Worm (Caenorhabditis elegans): ENCODE measurements around the gene chtb-2.

The chtb-2 gene

DNA sequence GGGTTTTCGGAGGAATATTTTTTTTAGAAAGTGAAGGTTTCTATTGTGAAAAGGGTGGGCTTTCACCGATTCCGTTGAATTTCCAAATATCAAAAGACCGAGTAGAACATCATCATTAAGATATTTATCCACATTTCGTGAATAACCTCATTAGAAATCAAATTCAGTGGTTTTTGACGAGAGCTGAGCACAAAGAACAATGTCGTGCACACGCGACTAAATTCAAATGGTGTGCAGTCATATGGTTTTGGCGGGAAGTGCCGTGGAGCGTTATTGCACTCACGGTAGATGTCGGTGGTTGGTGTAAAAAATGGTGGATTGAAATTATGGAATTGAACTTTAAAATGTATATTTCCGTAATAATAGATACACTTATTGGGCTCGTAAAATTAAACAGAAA is 30.3 kb upstream of the chtb-2 start (continued):
- no peak for TF ChIP-seq egl-43 (GFP tag; IDR thresholded peaks at IDR 0.05)
- peak in 1 of 2 experiments; percentile 28 for TF ChIP-seq lsy-2 (tag; optimal IDR thresholded peaks at IDR 0.05)
- peak; percentile 39; the same call in 1 of the 2 replicates for TF ChIP-seq lin-38 (GFP tag; IDR thresholded peaks at IDR 0.05)
- peak; percentile 40 for TF ChIP-seq mep-1 (tag; optimal IDR thresholded peaks at IDR 0.05)
- peak; percentile 58 for TF ChIP-seq dpl-1 (GFP tag; optimal IDR thresholded peaks at IDR 0.05)
- no peak for TF ChIP-seq lim-7 (GFP tag; IDR thresholded peaks at IDR 0.05)
- no peak for TF ChIP-seq nhr-237 (tag; optimal IDR thresholded peaks at IDR 0.05)
- TF ChIP-seq dve-1 (tag; optimal IDR thresholded peaks at IDR 0.05; ENCODE audit: insufficient read depth): peak; percentile 5
- no peak for TF ChIP-seq nhr-28 (tag; optimal IDR thresholded peaks at IDR 0.05)
- TF ChIP-seq mxl-3 (GFP tag; optimal IDR thresholded peaks at IDR 0.05): no peak
- TF ChIP-seq ceh-28 (tag; optimal IDR thresholded peaks at IDR 0.05): no peak
- no peak for TF ChIP-seq ceh-82 (tag; optimal IDR thresholded peaks at IDR 0.05)
- TF ChIP-seq ZK337.2 (GFP tag; IDR thresholded peaks at IDR 0.05): no peak
- no peak for TF ChIP-seq mxl-2 (GFP tag; conservative IDR thresholded peaks at IDR 0.05)
- TF ChIP-seq zfp-3 (GFP tag; conservative IDR thresholded peaks at IDR 0.05): no peak
- no peak for TF ChIP-seq set-16 (GFP tag; IDR thresholded peaks at IDR 0.05)
- peak in 1 of 2 experiments; percentile 96 for TF ChIP-seq unc-62 (GFP tag; optimal IDR thresholded peaks at IDR 0.05 in 1 of 2)
- TF ChIP-seq unc-62 (tag; optimal IDR thresholded peaks at IDR 0.05): no peak
- TF ChIP-seq hlh-11 (tag; optimal IDR thresholded peaks at IDR 0.05): peak; percentile 10
- no peak for TF ChIP-seq arid-1 (GFP tag; conservative IDR thresholded peaks at IDR 0.05)

DNA sequence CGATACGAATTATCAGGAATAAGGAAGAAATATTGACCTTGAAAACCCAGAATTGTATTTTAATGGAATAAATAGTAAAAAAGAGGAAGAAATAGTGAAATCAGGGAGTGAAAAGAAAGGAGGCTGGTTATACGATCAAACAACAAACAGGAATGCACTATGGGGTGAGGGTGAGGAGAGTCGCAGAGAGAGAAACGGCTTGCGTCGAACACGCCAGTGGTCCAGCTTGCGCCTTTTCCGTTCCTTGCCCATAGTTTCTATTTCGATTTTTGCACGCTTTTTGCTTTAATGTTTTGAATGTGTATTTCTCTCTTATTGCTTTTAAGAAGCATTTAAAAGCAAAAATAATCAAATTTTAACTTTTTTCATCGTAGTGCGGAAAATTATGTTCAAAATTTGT is 29.4 kb upstream of the chtb-2 start:
- peak; percentile 80 for TF ChIP-seq spr-1 (tag; optimal IDR thresholded peaks at IDR 0.05)
- no peak for TF ChIP-seq nhr-111 (GFP tag; optimal IDR thresholded peaks at IDR 0.05)
- no peak for TF ChIP-seq snpc-1.2 (GFP tag; IDR thresholded peaks at IDR 0.05)
- TF ChIP-seq Y5F2A.4 (GFP tag; optimal IDR thresholded peaks at IDR 0.05): no peak
- no peak for TF ChIP-seq php-3 (GFP tag; IDR thresholded peaks at IDR 0.05)
- no peak for TF ChIP-seq snpc-4 (tag; optimal IDR thresholded peaks at IDR 0.05)
- TF ChIP-seq Y75B8A.6 (GFP tag; IDR thresholded peaks at IDR 0.05): no peak
- TF ChIP-seq F44E2.7 (GFP tag; IDR thresholded peaks at IDR 0.05): no peak
- no peak for TF ChIP-seq aly-2 (tag; optimal IDR thresholded peaks at IDR 0.05)
- TF ChIP-seq ceh-32 (tag; optimal IDR thresholded peaks at IDR 0.05; ENCODE audit: poor library complexity): no peak
- peak; percentile 88 for TF ChIP-seq nhr-6 (tag; optimal IDR thresholded peaks at IDR 0.05)
- TF ChIP-seq vab-7 (GFP tag; IDR thresholded peaks at IDR 0.05): no peak
- peak; percentile 80 for TF ChIP-seq nhr-28 (tag; optimal IDR thresholded peaks at IDR 0.05)
- no peak for TF ChIP-seq mxl-2 (GFP tag; conservative IDR thresholded peaks at IDR 0.05)
- no peak for TF ChIP-seq cey-2 (tag; optimal IDR thresholded peaks at IDR 0.05; ENCODE audit: borderline replicate concordance, insufficient read depth)
- peak; percentile 83 for TF ChIP-seq lin-38 (GFP tag; IDR thresholded peaks at IDR 0.05)
- no peak for TF ChIP-seq dmd-8 (GFP tag; IDR thresholded peaks at IDR 0.05)
- no peak for TF ChIP-seq lir-3 (tag; optimal IDR thresholded peaks at IDR 0.05)
- TF ChIP-seq unc-62 (GFP tag; optimal IDR thresholded peaks at IDR 0.05 in 1 of 2): peak in 1 of 2 experiments; percentile 65
- no peak for TF ChIP-seq unc-62 (tag; optimal IDR thresholded peaks at IDR 0.05)
- TF ChIP-seq lin-15B (tag; optimal IDR thresholded peaks at IDR 0.05): no peak
- no peak for TF ChIP-seq ceh-62 (tag; optimal IDR thresholded peaks at IDR 0.05)
- no peak for TF ChIP-seq gei-8 (GFP tag; optimal IDR thresholded peaks at IDR 0.05)
- TF ChIP-seq unc-39 (tag; optimal IDR thresholded peaks at IDR 0.05): no peak
- no peak for TF ChIP-seq daf-8 (GFP tag; IDR thresholded peaks at IDR 0.05)
- peak; percentile 52; the same call in 1 of the 2 replicates for TF ChIP-seq pha-4 (GFP tag; IDR thresholded peaks at IDR 0.05)
- no peak for TF ChIP-seq pha-4 (tag; optimal IDR thresholded peaks at IDR 0.05)
- peak; percentile 34 for TF ChIP-seq nhr-48 (tag; optimal IDR thresholded peaks at IDR 0.05)
- TF ChIP-seq zip-11 (GFP tag; IDR thresholded peaks at IDR 0.05): no peak
- no peak for TF ChIP-seq dmd-9 (GFP tag; IDR thresholded peaks at IDR 0.05)
- no peak for TF ChIP-seq lin-29 (GFP tag; IDR thresholded peaks at IDR 0.05)
- no peak for TF ChIP-seq zag-1 (tag; optimal IDR thresholded peaks at IDR 0.05)
- TF ChIP-seq lim-7 (GFP tag; IDR thresholded peaks at IDR 0.05): no peak
- peak; percentile 95 for TF ChIP-seq mep-1 (tag; optimal IDR thresholded peaks at IDR 0.05)
- peak; percentile 66 for TF ChIP-seq lin-1 (GFP tag; IDR thresholded peaks at IDR 0.05)
- TF ChIP-seq F37D6.2 (tag; optimal IDR thresholded peaks at IDR 0.05): no peak
- peak; percentile 81 for TF ChIP-seq dpl-1 (GFP tag; optimal IDR thresholded peaks at IDR 0.05)
- TF ChIP-seq hmg-1.1 (GFP tag; IDR thresholded peaks at IDR 0.05): peak; percentile 78
